Worm (Caenorhabditis elegans) whole organism, L3 larva: ENCODE measurements around the gene clec-225.

Source experiments
- ama-1 ChIP-seq: fragments of 150-350 bp; optimal IDR thresholded peaks from 2 replicates; lab custom pipeline; 2018
- ceh-82 ChIP-seq: fragments of 150-350 bp; optimal IDR thresholded peaks from 2 replicates; lab custom pipeline; 2014; ENCODE audit warnings: missing biosample characterization, missing genetic modification characterization
- elt-2 ChIP-seq: sonication (generic microtip); optimal IDR thresholded peaks from 2 replicates; lab custom pipeline; 2016; ENCODE audit warnings: missing genetic modification reagents, mild to moderate bottlenecking, missing genetic modification characterization, missing compliant biosample characterization
- fkh-10 ChIP-seq: sonication (generic microtip); optimal IDR thresholded peaks from 2 replicates; lab custom pipeline; 2017; ENCODE audit warnings: missing biosample characterization, missing genetic modification reagents, missing genetic modification characterization
- lin-39 ChIP-seq: fragments of 150-350 bp; optimal IDR thresholded peaks from 2 replicates; lab custom pipeline; 2018; ENCODE audit warnings: missing biosample characterization, missing genetic modification reagents, missing genetic modification characterization
- nhr-76 ChIP-seq: fragments of 150-350 bp; sonication (generic microtip); optimal IDR thresholded peaks from 5 replicates; lab custom pipeline; 2014; ENCODE audit warnings: missing biosample characterization, missing genetic modification characterization
- sea-2 ChIP-seq: fragments of 150-350 bp; sonication (generic microtip); optimal IDR thresholded peaks from 4 replicates; lab custom pipeline; 2014; ENCODE audit warnings: missing biosample characterization, missing genetic modification reagents, missing genetic modification characterization

DNA sequence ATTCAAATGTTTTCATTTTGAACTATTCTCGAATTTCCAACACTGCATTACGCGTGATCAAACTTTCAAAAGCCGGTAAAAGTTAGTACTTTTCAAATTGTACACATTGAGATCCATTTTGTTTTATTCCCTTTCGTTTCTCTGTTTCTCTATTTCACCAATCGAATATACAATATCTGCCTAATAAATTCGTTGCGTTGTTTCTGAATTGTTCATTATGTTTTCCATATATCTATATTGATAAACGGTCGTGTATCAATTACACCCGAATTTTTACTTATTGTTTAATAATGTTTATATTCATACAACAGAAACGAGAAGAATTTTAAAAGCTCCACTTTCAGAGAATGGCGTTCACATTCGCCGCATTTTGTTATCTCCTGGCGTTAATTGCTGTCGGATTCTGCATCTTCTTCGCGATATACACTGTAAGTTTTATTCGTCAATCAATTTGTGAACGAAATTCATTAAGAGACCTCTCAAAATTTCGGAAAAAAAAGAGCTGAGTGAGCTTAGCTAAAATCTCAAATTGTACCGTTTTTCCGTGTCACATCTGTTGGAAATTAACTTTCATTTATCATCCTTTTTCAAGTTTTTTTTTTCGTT is 45.4 kb upstream of the clec-225 start, which contains the start of gene cni-1:
- TF ChIP-seq ama-1 (lab: Kevin White, UChicago) (no peak), ceh-82 (no peak), nhr-76 (tag; lab: Kevin White, UChicago) (no peak), elt-2 (tag; lab: Kevin White, UChicago) (no peak), sea-2 (no peak), fkh-10 (GFP tag; lab: Kevin White, UChicago) (no peak), lin-39 (tag; lab: Kevin White, UChicago) (no peak)
